Fruit fly (Drosophila melanogaster) whole organism, pupa: ENCODE results near the gene CG8001.

Experiments
- CG10348 ChIP-seq: fragments of 200-800 bp; sonication (Bioruptor generic); IDR thresholded peaks from 2 replicates; pipeline ENCODE4 v1.3.6; 2022; ENCODE audit warnings: missing biosample characterization, missing genetic modification characterization
- CG12605 ChIP-seq: fragments of 200-800 bp; sonication (Bioruptor generic); IDR thresholded peaks from 2 replicates; pipeline ENCODE4 v1.3.6; 2022; ENCODE audit warnings: missing biosample characterization, missing genetic modification characterization
- CG13204 ChIP-seq: fragments of 200-800 bp; sonication (Bioruptor generic); optimal IDR thresholded peaks from 2 replicates; lab custom pipeline; 2018; ENCODE audit warnings: missing biosample characterization, mild to moderate bottlenecking, missing genetic modification characterization, moderate library complexity
- CG14655 ChIP-seq: fragments of 200-800 bp; sonication (Bioruptor generic); optimal IDR thresholded peaks from 3 replicates; lab custom pipeline; 2017; ENCODE audit warnings: mild to moderate bottlenecking, missing biosample characterization, missing genetic modification reagents, missing genetic modification characterization
- CG15710 ChIP-seq: fragments of 200-800 bp; sonication (Bioruptor generic); optimal IDR thresholded peaks from 2 replicates; lab custom pipeline; 2018; ENCODE audit warnings: missing biosample characterization, mild to moderate bottlenecking, missing genetic modification characterization, moderate library complexity
- CG17806 ChIP-seq: fragments of 200-800 bp; sonication (Bioruptor generic); optimal IDR thresholded peaks from 2 replicates; lab custom pipeline; 2018; ENCODE audit warnings: missing biosample characterization, mild to moderate bottlenecking, missing genetic modification characterization, moderate library complexity
- CG32121 ChIP-seq: fragments of 200-800 bp; sonication (Bioruptor generic); IDR thresholded peaks from 2 replicates; pipeline ENCODE4 v1.3.6; 2022; ENCODE audit warnings: missing biosample characterization, missing genetic modification characterization
- CG34367 ChIP-seq: fragments of 200-800 bp; sonication (Bioruptor generic); optimal IDR thresholded peaks from 2 replicates; lab custom pipeline; 2018; ENCODE audit warnings: missing biosample characterization, mild to moderate bottlenecking, missing genetic modification characterization
- CG4496 ChIP-seq: fragments of 200-800 bp; sonication (Bioruptor generic); IDR thresholded peaks from 3 replicates; pipeline ENCODE4 v1.3.6; 2022; ENCODE audit warnings: missing biosample characterization, missing genetic modification characterization
- CG8159 ChIP-seq: fragments of 200-800 bp; sonication (Bioruptor generic); optimal IDR thresholded peaks from 3 replicates; lab custom pipeline; 2018; ENCODE audit warnings: missing biosample characterization, mild to moderate bottlenecking, missing genetic modification characterization, moderate library complexity
- CG8301 ChIP-seq: fragments of 200-800 bp; sonication (Bioruptor generic); optimal IDR thresholded peaks from 2 replicates; lab custom pipeline; 2018; ENCODE audit warnings: missing biosample characterization, mild to moderate bottlenecking, missing genetic modification characterization
- CG9948 ChIP-seq: fragments of 200-800 bp; sonication (Bioruptor generic); optimal IDR thresholded peaks from 2 replicates; lab custom pipeline; 2018; ENCODE audit warnings: missing biosample characterization, mild to moderate bottlenecking, missing genetic modification characterization, moderate library complexity
- D1 ChIP-seq: fragments of 200-800 bp; sonication (Bioruptor generic); optimal IDR thresholded peaks from 2 replicates; lab custom pipeline; 2018; ENCODE audit warnings: missing biosample characterization, mild to moderate bottlenecking, missing genetic modification characterization, moderate library complexity
- EcR ChIP-seq: fragments of 200-800 bp; sonication (Bioruptor generic); optimal IDR thresholded peaks from 3 replicates; lab custom pipeline; 2019; ENCODE audit warnings: missing biosample characterization, missing genetic modification characterization, mild to moderate bottlenecking, moderate library complexity, missing genetic modification reagents
- Ets98B ChIP-seq: fragments of 200-800 bp; sonication (Bioruptor generic); IDR thresholded peaks from 2 replicates; pipeline ENCODE4 v1.3.6; 2022; ENCODE audit warnings: missing biosample characterization, missing genetic modification characterization
- Pif1A ChIP-seq: fragments of 200-800 bp; sonication (Bioruptor generic); optimal IDR thresholded peaks from 3 replicates; lab custom pipeline; 2016; ENCODE audit warnings: missing biosample characterization, missing genetic modification characterization
- Pif1B ChIP-seq: fragments of 200-800 bp; sonication (Bioruptor generic); optimal IDR thresholded peaks from 3 replicates; lab custom pipeline; 2016; ENCODE audit warnings: missing biosample characterization, missing genetic modification characterization
- Snoo ChIP-seq: fragments of 200-800 bp; sonication (Bioruptor generic); optimal IDR thresholded peaks from 3 replicates; lab custom pipeline; 2017; ENCODE audit warnings: missing biosample characterization, mild to moderate bottlenecking, missing genetic modification characterization, inconsistent platforms
- fd96Ca ChIP-seq: fragments of 200-800 bp; sonication (Bioruptor generic); IDR thresholded peaks from 3 replicates; pipeline ENCODE4 v1.3.6; 2022; ENCODE audit warnings: missing biosample characterization, missing genetic modification characterization
- gl ChIP-seq: fragments of 200-800 bp; sonication (Bioruptor generic); optimal IDR thresholded peaks from 2 replicates; lab custom pipeline; 2018; ENCODE audit warnings: missing biosample characterization, mild to moderate bottlenecking, missing genetic modification characterization
- rn ChIP-seq: fragments of 200-800 bp; sonication (Bioruptor generic); IDR thresholded peaks from 2 replicates; pipeline ENCODE4 v1.3.6; 2022; ENCODE audit warnings: missing biosample characterization, missing genetic modification characterization

The CG8001 gene

dm6 chr3L:1797005-1797404 is 41.0 kb downstream of the CG8001 start, which contains the start of gene CG12020:
CG12020 (plus strand) TSS chr3L:1797305.
- TF ChIP-seq Snoo (tag; lab: Kevin White, UChicago), result no peak
- TF ChIP-seq rn (GFP tag; lab: Robert Waterston, UW), result no peak
- no peak for TF ChIP-seq CG4496 (GFP tag; lab: Robert Waterston, UW)
- no peak for TF ChIP-seq CG8301
- no peak for TF ChIP-seq CG9948 (tag; lab: Kevin White, UChicago)
- TF ChIP-seq CG10348 (GFP tag; lab: Robert Waterston, UW), result no peak
- TF ChIP-seq CG8159, result no peak
- TF ChIP-seq CG13204 (GFP tag; lab: Kevin White, UChicago), result no peak
- no peak for TF ChIP-seq CG17806 (tag; lab: Kevin White, UChicago)
- no peak for TF ChIP-seq CG12605 (GFP tag; lab: Robert Waterston, UW)
- TF ChIP-seq gl (tag; lab: Kevin White, UChicago), result no peak
- TF ChIP-seq EcR (GFP tag; lab: Kevin White, UChicago), result no peak
- no peak for TF ChIP-seq D1 (tag; lab: Kevin White, UChicago)
- TF ChIP-seq, all 21 proteins: peak for 0

dm6 chr3L:1798649-1799048 is 42.7 kb downstream of the CG8001 start, which contains the start of gene Patj:
Patj (plus strand) TSS chr3L:1798803.
- no peak for TF ChIP-seq CG17806 (tag; lab: Kevin White, UChicago)
- no peak for TF ChIP-seq Pif1A (GFP tag; lab: Kevin White, UChicago)
- TF ChIP-seq CG13204 (GFP tag; lab: Kevin White, UChicago), result no peak
- no peak for TF ChIP-seq CG8159
- TF ChIP-seq gl (tag; lab: Kevin White, UChicago), result no peak
- TF ChIP-seq EcR (GFP tag; lab: Kevin White, UChicago), result peak; percentile 17

dm6 chr3L:1802802-1803201 is 46.8 kb downstream of the CG8001 start, which contains the start of the genes JTBR and CG42676:
JTBR (minus strand) TSS chr3L:1802856.
CG42676 (plus strand) TSS chr3L:1803107.
- TF ChIP-seq CG8301, result no peak
- no peak for TF ChIP-seq Pif1A (GFP tag; lab: Kevin White, UChicago)
- TF ChIP-seq Snoo (tag; lab: Kevin White, UChicago), result no peak
- TF ChIP-seq EcR (GFP tag; lab: Kevin White, UChicago), result peak; percentile 5
- no peak for TF ChIP-seq Pif1B
- no peak for TF ChIP-seq CG15710 (tag; lab: Kevin White, UChicago)

dm6 chr3L:1808631-1809030 is 52.7 kb downstream of the CG8001 start:
- peak; percentile 87 for TF ChIP-seq CG17806 (tag; lab: Kevin White, UChicago)
- peak; percentile 85 for TF ChIP-seq CG15710 (tag; lab: Kevin White, UChicago)
- TF ChIP-seq CG32121 (GFP tag; lab: Robert Waterston, UW), result peak; percentile 85
- TF ChIP-seq CG8159, result peak; percentile 86
- TF ChIP-seq Pif1B, result peak; percentile 89
- no peak for TF ChIP-seq D1 (tag; lab: Kevin White, UChicago)
- TF ChIP-seq CG9948 (tag; lab: Kevin White, UChicago), result peak; percentile 78
- peak; percentile 92 for TF ChIP-seq Ets98B
- no peak for TF ChIP-seq EcR (GFP tag; lab: Kevin White, UChicago)
- peak; percentile 95 for TF ChIP-seq fd96Ca (GFP tag; lab: Robert Waterston, UW)
- no peak for TF ChIP-seq CG13204 (GFP tag; lab: Kevin White, UChicago)
- TF ChIP-seq CG14655, result no peak
- TF ChIP-seq CG34367 (tag; lab: Kevin White, UChicago), result peak; percentile 86
- peak; percentile 94 for TF ChIP-seq CG4496 (GFP tag; lab: Robert Waterston, UW)
- TF ChIP-seq rn (GFP tag; lab: Robert Waterston, UW), result peak; percentile 83
- no peak for TF ChIP-seq Pif1A (GFP tag; lab: Kevin White, UChicago)
- peak; percentile 60 for TF ChIP-seq Snoo (tag; lab: Kevin White, UChicago)
- TF ChIP-seq gl (tag; lab: Kevin White, UChicago), result peak; percentile 79
- TF ChIP-seq CG10348 (GFP tag; lab: Robert Waterston, UW), result peak; percentile 68
- TF ChIP-seq CG12605 (GFP tag; lab: Robert Waterston, UW), result peak; percentile 82
- TF ChIP-seq CG8301, result peak; percentile 78
